Fruit fly (Drosophila melanogaster) whole organism, embryonic: Measurements from ENCODE around the gene CG11562.
A peak's percentile ranks its signal among the peaks of the same experiment; 100 is the strongest.

Source experiments
- Bdp1 ChIP-seq: fragments of 200-800 bp; sonication (Bioruptor generic); optimal IDR thresholded peaks from 3 replicates; lab custom pipeline; 2016; ENCODE audit warnings: missing biosample characterization, missing genetic modification characterization
- Bteb2 ChIP-seq: fragments of 200-800 bp; sonication (Bioruptor generic); optimal IDR thresholded peaks from 2 replicates; lab custom pipeline; 2016; ENCODE audit warnings: missing biosample characterization, missing genetic modification characterization
- CG10274 ChIP-seq: fragments of 200-800 bp; sonication (Bioruptor generic); optimal IDR thresholded peaks from 3 replicates; lab custom pipeline; 2017; ENCODE audit warnings: missing biosample characterization, mild to moderate bottlenecking, missing genetic modification characterization
- CG6854 ChIP-seq: fragments of 200-800 bp; sonication (Bioruptor generic); optimal IDR thresholded peaks from 3 replicates; lab custom pipeline; 2017; ENCODE audit warnings: missing biosample characterization, mild to moderate bottlenecking, missing genetic modification characterization
- Fer3 ChIP-seq: fragments of 200-800 bp; sonication (Bioruptor generic); optimal IDR thresholded peaks from 2 replicates; lab custom pipeline; 2018; ENCODE audit warnings: missing biosample characterization, mild to moderate bottlenecking, missing genetic modification characterization, moderate library complexity
- Nf-YB ChIP-seq: fragments of 200-800 bp; sonication (Bioruptor generic); optimal IDR thresholded peaks from 3 replicates; lab custom pipeline; 2019; ENCODE audit warnings: missing biosample characterization, mild to moderate bottlenecking, missing genetic modification characterization, moderate library complexity
- Rx ChIP-seq: fragments of 200-800 bp; sonication (Bioruptor generic); IDR thresholded peaks from 2 replicates; pipeline ENCODE4 v1.3.6; 2022; ENCODE audit warnings: missing biosample characterization, missing genetic modification characterization
- h ChIP-seq: fragments of >200 bp; optimal IDR thresholded peaks from 2 replicates; lab custom pipeline; 2017
- lov ChIP-seq, 2 experiments: fragments of 200-800 bp in 1 of 2; fragments of >200 bp in 1 of 2; sonication (Bioruptor generic) in 1 of 2; IDR thresholded peaks in 1 of 2; optimal IDR thresholded peaks in 1 of 2; 2 replicates in 1 of 2; 3 replicates in 1 of 2; pipeline versions ENCODE4 v1.3.6 to Lab custom; 2017 to 2022; ENCODE audit warnings: missing biosample characterization in 1 of 2, missing genetic modification characterization in 1 of 2
- sc ChIP-seq, 3 experiments: fragments of >200 bp in 2 of 3; fragments of 200-800 bp in 1 of 3; sonication (Bioruptor generic) in 1 of 3; optimal IDR thresholded peaks; 2 replicates in 2 of 3; 3 replicates in 1 of 3; lab custom pipeline; 2017; ENCODE audit warnings: mild to moderate bottlenecking in 1 of 3, missing biosample characterization in 1 of 3, missing genetic modification characterization in 1 of 3, missing genetic modification reagents in 1 of 3
- slou ChIP-seq: fragments of 200-800 bp; sonication (Bioruptor generic); optimal IDR thresholded peaks from 3 replicates; lab custom pipeline; 2016; ENCODE audit warnings: missing biosample characterization, missing genetic modification characterization
- sob ChIP-seq: fragments of 200-800 bp; sonication (Bioruptor generic); IDR thresholded peaks from 2 replicates; pipeline ENCODE4 v1.3.6; 2022; ENCODE audit warnings: missing biosample characterization, missing genetic modification characterization
- zfh1 ChIP-seq: fragments of 200-800 bp; sonication (Bioruptor generic); IDR thresholded peaks from 3 replicates; pipeline ENCODE4 v1.3.6; 2022; ENCODE audit warnings: missing biosample characterization, missing genetic modification characterization

DNA sequence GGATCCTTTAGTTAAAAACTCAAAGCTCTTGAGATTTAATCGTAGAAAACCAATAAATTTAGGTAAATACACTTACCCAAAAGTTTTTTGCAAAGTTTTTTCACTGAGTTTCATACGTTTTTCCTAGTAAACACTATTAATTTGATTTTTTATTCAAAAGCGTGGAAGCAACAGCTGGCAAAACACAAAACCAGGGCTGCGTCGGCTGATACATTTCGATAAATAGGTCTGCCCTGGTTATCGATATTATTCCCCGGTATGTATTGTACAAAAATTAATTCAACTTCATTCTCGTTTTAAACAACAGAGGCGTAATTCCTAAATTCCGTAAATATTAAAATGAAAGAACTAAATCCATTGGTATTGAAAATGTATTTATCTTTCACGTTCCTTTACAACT lies 20.7 kb upstream of the CG11562 start, which contains the start of gene Dus1:
- TF ChIP-seq CG6854 (GFP tag; lab: Kevin White, UChicago) (no peak), zfh1 (GFP tag; lab: Robert Waterston, UW) (no peak), CG10274 (GFP tag; lab: Kevin White, UChicago) (no peak), Rx (GFP tag; lab: Robert Waterston, UW) (no peak), Nf-YB (no peak), Bteb2 (no peak), Fer3 (tag; lab: Kevin White, UChicago) (no peak), lov (optimal IDR thresholded peaks at IDR 0.05; lab: Kevin White, UChicago) (no peak), lov (GFP tag; IDR thresholded peaks at IDR 0.05; lab: Robert Waterston, UW) (no peak), slou (GFP tag; lab: Kevin White, UChicago) (no peak), Bdp1 (GFP tag; lab: Kevin White, UChicago) (no peak), sob (GFP tag; lab: Robert Waterston, UW) (peak; percentile 20; the same call in 1 of the 2 replicates), sc (optimal IDR thresholded peaks at IDR 0.05; lab: Kevin White, UChicago) (no peak), sc (GFP tag; optimal IDR thresholded peaks at IDR 0.05; lab: Kevin White, UChicago) (no peak), h (lab: Kevin White, UChicago) (no peak)
